Fruit fly (Drosophila melanogaster): ENCODE measurements around the gene ERp44.

DNA sequence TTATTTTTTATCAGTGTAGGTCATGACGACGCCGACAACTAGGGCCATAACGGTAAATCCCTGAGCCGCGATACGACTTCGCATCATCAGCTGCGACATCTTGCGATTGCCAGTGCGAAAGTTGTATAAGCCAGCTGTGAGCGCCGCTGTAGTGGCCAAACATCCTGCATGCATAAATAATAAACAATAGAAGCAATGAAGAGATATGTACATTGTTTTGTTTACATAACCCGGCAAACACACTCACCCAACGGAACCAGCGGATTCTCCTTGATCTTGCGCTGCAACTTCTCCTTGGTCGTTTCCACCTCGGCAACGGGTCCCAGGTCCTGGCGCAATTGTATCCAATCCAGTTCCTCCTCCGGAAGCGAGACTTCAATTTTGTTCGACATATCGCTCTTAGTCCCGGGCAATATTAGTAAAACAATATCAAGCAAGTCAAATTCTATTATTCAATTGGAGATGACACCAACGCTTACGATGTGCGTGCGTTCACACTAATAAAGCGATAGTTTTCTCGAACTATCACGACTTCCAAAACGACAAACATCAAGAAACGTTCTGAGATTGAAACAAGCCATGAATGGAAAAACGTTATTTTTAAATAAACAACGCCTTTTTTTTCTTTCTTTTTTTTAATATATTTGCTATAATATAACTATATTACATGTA lies 34.2 kb upstream of the ERp44 start:
- TF ChIP-seq psq (optimal IDR thresholded peaks at IDR 0.05) (no peak), Dll (optimal IDR thresholded peaks at IDR 0.05) (no peak), usp (GFP tag; optimal IDR thresholded peaks at IDR 0.05) (no peak), CG8478 (optimal IDR thresholded peaks at IDR 0.05) (no peak), pan (optimal IDR thresholded peaks at IDR 0.05) (no peak)

All from whole organism.